Fruit fly (Drosophila melanogaster): Measurements from ENCODE around the gene Uba5.

dm6 chrX:11510120-11510771 lies 26.9 kb downstream of the Uba5 start:
- TF ChIP-seq pan (optimal IDR thresholded peaks at IDR 0.05), result no peak
- no peak for TF ChIP-seq h (GFP tag; optimal IDR thresholded peaks at IDR 0.05)
- TF ChIP-seq CG32264 (GFP tag; optimal IDR thresholded peaks at IDR 0.05), result no peak
- no peak for TF ChIP-seq fru (GFP tag; optimal IDR thresholded peaks at IDR 0.05)
- TF ChIP-seq Hr78 (GFP tag; optimal IDR thresholded peaks at IDR 0.05), result no peak
- TF ChIP-seq foxo (GFP tag; optimal IDR thresholded peaks at IDR 0.05), result no peak
- no peak for TF ChIP-seq Dif (GFP tag; optimal IDR thresholded peaks at IDR 0.05; ENCODE audit: partially characterized antibody)
- TF ChIP-seq lola (GFP tag; optimal IDR thresholded peaks at IDR 0.05), result no peak
- no peak for TF ChIP-seq Myc (optimal IDR thresholded peaks at IDR 0.05)
- TF ChIP-seq brk (GFP tag; optimal IDR thresholded peaks at IDR 0.05), result no peak
- no peak for TF ChIP-seq Sp1 (GFP tag; optimal IDR thresholded peaks at IDR 0.05)
- no peak for TF ChIP-seq dsf (GFP tag; optimal IDR thresholded peaks at IDR 0.05; ENCODE audit: borderline replicate concordance)
